Fruit fly (Drosophila melanogaster): ENCODE data around the gene CG11437.

CG11437 gene

dm6 chr3L:22468562-22468961, at the start of gene CG11437:
CG11437 (plus strand) TSS chr3L:22468862.
- no peak for TF ChIP-seq CG17801 (GFP tag; optimal IDR thresholded peaks at IDR 0.05; ENCODE audit: partially characterized antibody)

- no peak for TF ChIP-seq CG17801 (GFP tag; optimal IDR thresholded peaks at IDR 0.05; ENCODE audit: partially characterized antibody)
Observed at dm6 chr3L:22420603-22421308, 47.9 kb upstream of the CG11437 start.

- TF ChIP-seq CG17801 (GFP tag; optimal IDR thresholded peaks at IDR 0.05; ENCODE audit: partially characterized antibody), result no peak
Observed at dm6 chr3L:22424711-22425110, 44.0 kb upstream of the CG11437 start.

dm6 chr3L:22437111-22437510, 31.6 kb upstream of the CG11437 start:
- TF ChIP-seq CG17801 (GFP tag; optimal IDR thresholded peaks at IDR 0.05; ENCODE audit: partially characterized antibody), result no peak

dm6 chr3L:22454368-22454767, 14.3 kb upstream of the CG11437 start, which contains the start of gene CG11449:
CG11449 (plus strand) TSS chr3L:22454373.
- TF ChIP-seq CG17801 (GFP tag; optimal IDR thresholded peaks at IDR 0.05; ENCODE audit: partially characterized antibody), result no peak

dm6 chr3L:22455953-22456488, 12.6 kb upstream of the CG11437 start:
- TF ChIP-seq CG17801 (GFP tag; optimal IDR thresholded peaks at IDR 0.05; ENCODE audit: partially characterized antibody), result no peak

dm6 chr3L:22458271-22458670, 10.4 kb upstream of the CG11437 start:
- TF ChIP-seq CG17801 (GFP tag; optimal IDR thresholded peaks at IDR 0.05; ENCODE audit: partially characterized antibody), result no peak

dm6 chr3L:22458898-22459524, 9.7 kb upstream of the CG11437 start:
- no peak for TF ChIP-seq CG17801 (GFP tag; optimal IDR thresholded peaks at IDR 0.05; ENCODE audit: partially characterized antibody)

- TF ChIP-seq CG17801 (GFP tag; optimal IDR thresholded peaks at IDR 0.05; ENCODE audit: partially characterized antibody), result no peak
Observed at dm6 chr3L:22460428-22460827, 8.2 kb upstream of the CG11437 start.

dm6 chr3L:22460918-22461634, 7.6 kb upstream of the CG11437 start, which contains the start of gene laza:
laza (minus strand) TSS chr3L:22461131.
- peak; percentile 22 for TF ChIP-seq CG17801 (GFP tag; optimal IDR thresholded peaks at IDR 0.05; ENCODE audit: partially characterized antibody)

- no peak for TF ChIP-seq CG17801 (GFP tag; optimal IDR thresholded peaks at IDR 0.05; ENCODE audit: partially characterized antibody)
Observed at dm6 chr3L:22463412-22463811, 5.2 kb upstream of the CG11437 start.

dm6 chr3L:22465486-22466402, 2.9 kb upstream of the CG11437 start, which contains the start of gene CG11438:
CG11438 (plus strand) TSS chr3L:22465619.
- no peak for TF ChIP-seq CG17801 (GFP tag; optimal IDR thresholded peaks at IDR 0.05; ENCODE audit: partially characterized antibody)

dm6 chr3L:22466403-22466942, 2.2 kb upstream of the CG11437 start:
- TF ChIP-seq CG17801 (GFP tag; optimal IDR thresholded peaks at IDR 0.05; ENCODE audit: partially characterized antibody), result no peak

- no peak for TF ChIP-seq CG17801 (GFP tag; optimal IDR thresholded peaks at IDR 0.05; ENCODE audit: partially characterized antibody)
Observed at dm6 chr3L:22470299-22470791, 1.7 kb downstream of the CG11437 start, which contains the start of gene CG11426. CG11426 (plus strand) TSS chr3L:22470556.
